Worm (Caenorhabditis elegans) whole organism, late embryonic: ENCODE results near the gene F09G2.2.

Source experiments
- F13H6.1 ChIP-seq: sonication (generic microtip); optimal IDR thresholded peaks from 2 replicates; lab custom pipeline; 2016; ENCODE audit warnings: missing genetic modification characterization, missing compliant biosample characterization
- ceh-2 ChIP-seq: sonication (generic microtip); optimal IDR thresholded peaks from 2 replicates; lab custom pipeline; 2016; ENCODE audit warnings: missing genotype, missing genetic modification characterization, missing compliant biosample characterization
- ceh-34 ChIP-seq: sonication (generic microtip); optimal IDR thresholded peaks from 2 replicates; lab custom pipeline; 2016; ENCODE audit warnings: mild to moderate bottlenecking, missing genetic modification characterization, missing compliant biosample characterization
- hlh-15 ChIP-seq: sonication (generic microtip); optimal IDR thresholded peaks from 2 replicates; lab custom pipeline; 2016; ENCODE audit warnings: missing genetic modification characterization, missing compliant biosample characterization
- hlh-30 ChIP-seq: sonication (generic microtip); optimal IDR thresholded peaks from 2 replicates; lab custom pipeline; 2017; ENCODE audit warnings: antibody characterized with exemption, missing genetic modification characterization, missing compliant biosample characterization; ENCODE audit not compliant: insufficient read depth
- hlh-8 ChIP-seq: sonication (generic microtip); optimal IDR thresholded peaks from 2 replicates; lab custom pipeline; 2016; ENCODE audit warnings: missing genotype, missing genetic modification characterization, missing compliant biosample characterization
- lin-11 ChIP-seq: fragments of 200-800 bp; sonication (Bioruptor generic); optimal IDR thresholded peaks from 2 replicates; lab custom pipeline; 2018; ENCODE audit warnings: mild to moderate bottlenecking, missing genetic modification characterization, missing compliant biosample characterization
- madf-2 ChIP-seq: sonication (generic microtip); optimal IDR thresholded peaks from 2 replicates; lab custom pipeline; 2017; ENCODE audit warnings: missing genetic modification characterization, missing compliant biosample characterization
- nfya-1 ChIP-seq: sonication (generic microtip); optimal IDR thresholded peaks from 2 replicates; lab custom pipeline; 2017; ENCODE audit warnings: missing genetic modification characterization, mild to moderate bottlenecking, missing compliant biosample characterization, antibody characterized with exemption, moderate library complexity
- nhr-11 ChIP-seq: fragments of 150-350 bp; optimal IDR thresholded peaks from 2 replicates; lab custom pipeline; 2014; ENCODE audit warnings: missing biosample characterization, missing genetic modification characterization
- pha-4 ChIP-seq: fragments of 150-350 bp; optimal IDR thresholded peaks from 2 replicates; lab custom pipeline; 2018; ENCODE audit warnings: missing biosample characterization, missing genetic modification reagents, missing genetic modification characterization
- tbx-2 ChIP-seq: sonication (generic microtip); optimal IDR thresholded peaks from 2 replicates; lab custom pipeline; 2016; ENCODE audit warnings: missing genetic modification characterization, missing compliant biosample characterization
- unc-55 ChIP-seq: sonication (generic microtip); optimal IDR thresholded peaks from 2 replicates; lab custom pipeline; 2017; ENCODE audit warnings: missing biosample characterization, missing genetic modification reagents, missing genetic modification characterization
- unc-86 ChIP-seq: sonication (generic microtip); optimal IDR thresholded peaks from 2 replicates; lab custom pipeline; 2016; ENCODE audit warnings: missing genetic modification characterization, missing compliant biosample characterization

ce11 chrV:7164210-7164609, 32.5 kb upstream of the F09G2.2 start, which contains the start of gene srh-83:
- no peak for TF ChIP-seq nhr-11
- no peak for TF ChIP-seq hlh-8
- TF ChIP-seq unc-55 (GFP tag; lab: Kevin White, UChicago): no peak
- no peak for TF ChIP-seq ceh-34 (tag; lab: Kevin White, UChicago)
- TF ChIP-seq nfya-1: no peak
- no peak for TF ChIP-seq unc-86 (tag; lab: Kevin White, UChicago)
- no peak for TF ChIP-seq F13H6.1
- TF ChIP-seq pha-4 (tag; lab: Kevin White, UChicago): no peak
- no peak for TF ChIP-seq ceh-2 (tag; lab: Kevin White, UChicago)
- TF ChIP-seq hlh-30: no peak
- no peak for TF ChIP-seq tbx-2 (tag; lab: Kevin White, UChicago)
- TF ChIP-seq lin-11 (tag; lab: Kevin White, UChicago): no peak
- no peak for TF ChIP-seq madf-2 (tag; lab: Kevin White, UChicago)
- no peak for TF ChIP-seq hlh-15
